Worm (Caenorhabditis elegans): ENCODE measurements around the gene pcs-1.
A peak's percentile ranks its signal among the peaks of the same experiment; 100 is the strongest.

The pcs-1 gene

DNA sequence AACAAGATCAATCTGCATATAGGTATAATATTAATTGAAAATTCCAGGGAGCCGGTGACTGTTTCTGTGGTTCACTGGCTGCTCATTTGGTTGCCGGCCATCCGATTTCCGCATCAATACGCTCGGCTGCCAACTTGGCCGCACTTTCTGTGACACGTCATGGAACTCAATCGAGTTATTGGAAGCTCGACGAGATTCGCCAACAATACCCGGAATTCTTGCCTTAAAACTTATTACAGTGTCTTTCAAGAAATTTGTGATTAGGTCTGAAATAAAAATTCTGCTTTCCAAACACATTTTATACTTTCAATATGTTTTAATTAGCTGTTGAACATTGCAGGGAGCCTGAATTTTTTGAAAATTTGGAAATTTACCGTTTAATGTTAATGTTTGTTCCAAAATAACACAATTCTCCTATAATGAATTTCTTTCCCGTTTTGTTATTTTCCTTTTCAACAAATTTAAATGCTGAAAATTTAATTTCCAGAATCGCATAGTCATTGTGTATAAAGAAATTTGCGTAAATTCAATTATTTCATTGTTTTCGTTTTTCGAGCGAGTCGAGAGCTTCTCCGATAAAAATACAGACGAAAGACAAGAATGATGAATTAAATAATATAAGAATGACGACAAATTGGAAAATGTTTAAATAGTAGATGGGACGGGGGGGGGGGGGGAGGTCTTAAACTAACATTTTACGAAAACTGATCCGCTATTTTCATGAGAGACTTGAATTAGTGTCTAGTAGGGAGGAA, 36.7 kb upstream of the pcs-1 start:
- peak; percentile 9 for TF ChIP-seq ceh-36 (tag; optimal IDR thresholded peaks at IDR 0.05)
- no peak for TF ChIP-seq pes-1 (GFP tag; IDR thresholded peaks at IDR 0.05)
- TF ChIP-seq scrt-1 (GFP tag; IDR thresholded peaks at IDR 0.05): no peak
- TF ChIP-seq aly-1 (tag; optimal IDR thresholded peaks at IDR 0.05): no peak

DNA sequence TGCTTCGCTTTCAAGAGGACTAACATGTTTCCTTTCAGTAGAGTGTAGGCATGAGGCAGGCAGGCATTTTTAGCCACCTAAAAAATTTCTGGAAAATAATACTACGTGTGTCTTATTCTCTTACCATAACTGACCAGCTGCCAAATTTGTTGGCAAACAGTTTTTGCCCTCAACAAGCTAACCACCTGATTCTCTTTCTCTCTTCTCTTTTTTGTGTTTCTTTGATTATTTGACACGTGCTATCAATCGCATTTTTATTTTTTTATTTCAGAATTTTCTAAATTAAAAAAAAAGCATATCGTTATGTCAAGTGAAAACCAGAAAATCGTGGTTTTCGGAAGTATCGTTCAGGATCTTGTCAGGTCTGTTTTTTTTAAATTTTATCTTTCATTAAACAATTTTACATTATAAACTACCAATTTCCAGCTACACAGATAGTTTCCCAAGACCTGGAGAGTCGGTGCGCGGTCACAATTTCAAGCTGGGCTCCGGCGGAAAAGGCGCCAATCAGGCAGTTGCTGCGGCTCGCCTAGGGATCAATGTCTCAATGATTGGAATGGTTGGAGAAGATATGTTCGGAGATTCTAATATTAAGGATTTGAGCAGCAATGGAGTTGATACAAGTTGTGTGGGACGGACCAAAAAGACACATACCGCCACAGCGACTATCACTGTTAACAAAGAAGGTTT, 34.6 kb upstream of the pcs-1 start, which contains the start of gene F07A11.5:
Gene F07A11.5, plus strand, starts transcription at position 267 of the 690 bp plus-strand sequence.
- TF ChIP-seq hmbx-1 (tag; optimal IDR thresholded peaks at IDR 0.05): no peak
- TF ChIP-seq scrt-1 (GFP tag; IDR thresholded peaks at IDR 0.05): no peak
- no peak for TF ChIP-seq pes-1 (GFP tag; IDR thresholded peaks at IDR 0.05)
- TF ChIP-seq hmg-4 (GFP tag; optimal IDR thresholded peaks at IDR 0.05): no peak
- TF ChIP-seq ceh-36 (tag; optimal IDR thresholded peaks at IDR 0.05): no peak
- no peak for TF ChIP-seq ama-1 (optimal IDR thresholded peaks at IDR 0.05)
- TF ChIP-seq hnd-1 (tag; optimal IDR thresholded peaks at IDR 0.05): no peak
- no peak for TF ChIP-seq aly-1 (tag; optimal IDR thresholded peaks at IDR 0.05)
- TF ChIP-seq tbx-37 (GFP tag; conservative IDR thresholded peaks at IDR 0.05): no peak
- no peak for TF ChIP-seq ceh-13 (GFP tag; optimal IDR thresholded peaks at IDR 0.05)
- TF ChIP-seq flt-1 (GFP tag; IDR thresholded peaks at IDR 0.05): no peak
- no peak for TF ChIP-seq ets-7 (tag; optimal IDR thresholded peaks at IDR 0.05)
- no peak for TF ChIP-seq tra-4 (tag; optimal IDR thresholded peaks at IDR 0.05)

DNA sequence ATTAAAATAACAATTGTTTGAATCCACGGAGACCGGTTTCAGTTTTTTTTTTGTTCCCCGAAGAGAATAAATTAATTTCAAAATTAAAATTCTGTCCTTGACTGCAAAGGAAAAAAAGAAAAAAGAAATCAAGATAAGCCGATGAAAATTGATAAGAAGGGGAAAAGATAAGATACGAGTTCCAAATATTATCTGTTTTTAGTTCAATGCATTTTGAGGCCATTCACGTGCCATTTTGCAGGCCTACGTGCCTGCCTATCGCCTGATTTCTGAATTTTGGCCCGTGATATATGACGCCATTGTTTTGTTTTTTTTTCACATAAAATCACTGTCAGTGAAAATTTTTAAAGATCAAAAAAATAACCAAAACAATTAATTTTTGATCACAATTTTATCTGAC, 33.9 kb upstream of the pcs-1 start:
- TF ChIP-seq hmbx-1 (tag; optimal IDR thresholded peaks at IDR 0.05) (no peak), scrt-1 (GFP tag; IDR thresholded peaks at IDR 0.05) (no peak), tbx-11 (GFP tag; IDR thresholded peaks at IDR 0.05) (no peak), tbx-37 (GFP tag; conservative IDR thresholded peaks at IDR 0.05) (no peak), F13C5.2 (tag; optimal IDR thresholded peaks at IDR 0.05) (no peak), tra-4 (tag; optimal IDR thresholded peaks at IDR 0.05) (no peak), ets-7 (tag; optimal IDR thresholded peaks at IDR 0.05) (no peak), aly-1 (tag; optimal IDR thresholded peaks at IDR 0.05) (no peak)

DNA sequence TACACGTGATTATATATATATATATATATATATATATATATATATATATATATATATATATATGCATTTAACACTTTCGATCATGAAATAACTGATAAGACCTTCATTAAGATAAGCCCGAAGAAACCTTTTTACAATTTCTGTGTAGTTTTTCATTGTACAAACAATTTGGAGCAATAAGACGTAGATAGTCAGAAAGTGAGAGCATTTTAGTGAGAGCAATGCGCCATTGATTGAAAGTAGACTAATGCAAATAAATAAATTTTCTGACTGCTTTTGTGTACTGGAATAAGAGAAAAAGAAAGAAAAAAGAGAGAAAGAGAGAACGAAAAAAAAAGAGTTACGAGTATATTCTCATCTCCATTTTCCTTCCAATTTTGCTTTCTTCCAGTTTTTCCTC, 27.1 kb upstream of the pcs-1 start:
- TF ChIP-seq hmbx-1 (tag; optimal IDR thresholded peaks at IDR 0.05): no peak
- TF ChIP-seq hmg-4 (GFP tag; optimal IDR thresholded peaks at IDR 0.05): no peak
- no peak for TF ChIP-seq scrt-1 (GFP tag; IDR thresholded peaks at IDR 0.05)
- TF ChIP-seq ceh-13 (GFP tag; optimal IDR thresholded peaks at IDR 0.05): no peak
- TF ChIP-seq B0310.2 (tag; optimal IDR thresholded peaks at IDR 0.05): no peak

DNA sequence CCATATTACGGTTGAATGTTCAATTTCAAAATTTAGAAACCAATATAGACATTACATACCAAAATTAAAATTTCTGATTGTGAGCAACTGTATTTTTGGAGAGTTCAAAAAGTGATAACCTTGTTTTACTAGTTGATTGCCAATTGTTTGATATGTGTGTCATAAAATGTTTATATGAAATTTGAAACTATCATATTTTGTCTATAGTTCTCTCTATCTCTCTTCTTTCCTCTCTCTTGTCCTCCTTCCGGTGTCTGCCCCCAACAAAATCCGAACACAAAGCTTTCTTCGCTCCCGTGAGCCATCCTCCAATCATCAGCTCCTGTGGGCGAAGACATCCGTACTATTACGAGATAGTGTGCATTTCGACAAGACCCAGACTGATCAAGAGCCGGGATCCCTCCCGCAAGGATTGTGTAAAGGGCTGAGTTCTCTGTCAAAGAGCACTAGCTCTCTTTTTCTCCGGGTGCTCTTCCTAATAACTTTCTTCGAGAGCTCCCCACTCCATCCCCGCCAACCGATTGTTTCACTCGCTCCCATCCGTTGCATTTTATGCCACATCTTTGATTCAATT, 24.9 kb upstream of the pcs-1 start:
- no peak for TF ChIP-seq ceh-36 (tag; optimal IDR thresholded peaks at IDR 0.05)
- TF ChIP-seq ama-1 (optimal IDR thresholded peaks at IDR 0.05): no peak
- TF ChIP-seq flt-1 (GFP tag; IDR thresholded peaks at IDR 0.05): no peak
- no peak for TF ChIP-seq scrt-1 (GFP tag; IDR thresholded peaks at IDR 0.05)
- no peak for TF ChIP-seq tra-4 (tag; optimal IDR thresholded peaks at IDR 0.05)
- no peak for TF ChIP-seq hnd-1 (tag; optimal IDR thresholded peaks at IDR 0.05)
- no peak for TF ChIP-seq ets-7 (tag; optimal IDR thresholded peaks at IDR 0.05)
- TF ChIP-seq F13C5.2 (tag; optimal IDR thresholded peaks at IDR 0.05): no peak
- no peak for TF ChIP-seq hmbx-1 (tag; optimal IDR thresholded peaks at IDR 0.05)
- TF ChIP-seq hmg-4 (GFP tag; optimal IDR thresholded peaks at IDR 0.05): no peak
- TF ChIP-seq tbx-11 (GFP tag; IDR thresholded peaks at IDR 0.05): no peak
- TF ChIP-seq sea-1 (GFP tag; conservative IDR thresholded peaks at IDR 0.05): no peak
- TF ChIP-seq tbx-37 (GFP tag; conservative IDR thresholded peaks at IDR 0.05): no peak
- no peak for TF ChIP-seq ceh-13 (GFP tag; optimal IDR thresholded peaks at IDR 0.05)
- no peak for TF ChIP-seq pes-1 (GFP tag; IDR thresholded peaks at IDR 0.05)
- no peak for TF ChIP-seq aly-1 (tag; optimal IDR thresholded peaks at IDR 0.05)
- no peak for TF ChIP-seq B0310.2 (tag; optimal IDR thresholded peaks at IDR 0.05)

DNA sequence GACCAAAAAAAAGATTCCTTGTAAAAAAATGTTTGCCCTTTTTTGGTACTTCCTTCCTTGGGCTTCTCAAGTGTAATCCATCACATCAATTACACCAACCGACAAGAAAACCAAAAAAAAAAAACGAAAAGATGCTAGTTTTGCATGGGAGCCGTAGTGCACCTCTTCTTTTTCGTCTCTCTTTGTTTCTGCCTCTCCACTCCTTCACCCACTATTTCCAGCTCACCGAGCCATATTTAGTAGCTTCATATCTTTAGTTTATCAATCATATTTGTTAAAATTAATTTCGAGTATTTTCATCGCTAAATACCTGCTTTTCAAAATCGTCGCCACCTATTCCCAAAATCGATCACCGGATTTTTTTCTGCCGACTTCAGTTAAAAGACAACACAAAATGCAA, 23.2 kb upstream of the pcs-1 start, which contains the start of gene F07A11.4:
Gene F07A11.4, plus strand, starts transcription at position 301 of the 400 bp plus-strand sequence.
- no peak for TF ChIP-seq ets-7 (tag; optimal IDR thresholded peaks at IDR 0.05)
- no peak for TF ChIP-seq ama-1 (optimal IDR thresholded peaks at IDR 0.05)
- TF ChIP-seq ceh-36 (tag; optimal IDR thresholded peaks at IDR 0.05): no peak
- TF ChIP-seq B0310.2 (tag; optimal IDR thresholded peaks at IDR 0.05): no peak
- TF ChIP-seq hmg-4 (GFP tag; optimal IDR thresholded peaks at IDR 0.05): no peak
- TF ChIP-seq hmbx-1 (tag; optimal IDR thresholded peaks at IDR 0.05): no peak
- no peak for TF ChIP-seq sea-1 (GFP tag; conservative IDR thresholded peaks at IDR 0.05)
- no peak for TF ChIP-seq pes-1 (GFP tag; IDR thresholded peaks at IDR 0.05)
- TF ChIP-seq tbx-37 (GFP tag; conservative IDR thresholded peaks at IDR 0.05): no peak
- no peak for TF ChIP-seq hnd-1 (tag; optimal IDR thresholded peaks at IDR 0.05)
- TF ChIP-seq ceh-13 (GFP tag; optimal IDR thresholded peaks at IDR 0.05): no peak
- TF ChIP-seq scrt-1 (GFP tag; IDR thresholded peaks at IDR 0.05): no peak
- TF ChIP-seq aly-1 (tag; optimal IDR thresholded peaks at IDR 0.05): no peak
- no peak for TF ChIP-seq tbx-11 (GFP tag; IDR thresholded peaks at IDR 0.05)
- TF ChIP-seq F13C5.2 (tag; optimal IDR thresholded peaks at IDR 0.05): no peak
- no peak for TF ChIP-seq tra-4 (tag; optimal IDR thresholded peaks at IDR 0.05)

DNA sequence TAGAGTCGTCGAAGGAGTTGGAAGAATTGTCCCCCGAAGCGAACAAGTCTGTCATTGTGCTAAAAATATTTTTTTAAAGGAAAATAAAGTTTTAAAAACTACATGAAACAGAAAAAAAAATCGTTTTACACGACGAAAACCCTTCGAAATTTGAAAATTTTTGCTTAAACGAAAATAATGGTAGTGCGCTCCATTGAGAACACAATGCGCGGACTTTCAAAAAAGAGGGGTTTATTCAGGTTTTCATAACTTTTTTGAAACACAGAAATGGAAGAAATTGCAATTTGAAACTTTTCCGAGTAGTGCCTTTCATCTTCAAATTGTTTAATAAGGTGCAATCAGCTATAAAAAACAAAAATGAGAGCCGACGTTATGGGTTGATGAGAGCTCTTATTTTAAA, 22.2 kb upstream of the pcs-1 start, which contains the start of gene npp-5:
Gene npp-5, minus strand, starts transcription at position 59 of the 400 bp plus-strand sequence.
- TF ChIP-seq ama-1 (optimal IDR thresholded peaks at IDR 0.05) (no peak), hmbx-1 (tag; optimal IDR thresholded peaks at IDR 0.05) (no peak), ceh-36 (tag; optimal IDR thresholded peaks at IDR 0.05) (no peak)
